Fruit fly (Drosophila melanogaster): ENCODE measurements around the gene CG42795.

CG42795 gene

DNA sequence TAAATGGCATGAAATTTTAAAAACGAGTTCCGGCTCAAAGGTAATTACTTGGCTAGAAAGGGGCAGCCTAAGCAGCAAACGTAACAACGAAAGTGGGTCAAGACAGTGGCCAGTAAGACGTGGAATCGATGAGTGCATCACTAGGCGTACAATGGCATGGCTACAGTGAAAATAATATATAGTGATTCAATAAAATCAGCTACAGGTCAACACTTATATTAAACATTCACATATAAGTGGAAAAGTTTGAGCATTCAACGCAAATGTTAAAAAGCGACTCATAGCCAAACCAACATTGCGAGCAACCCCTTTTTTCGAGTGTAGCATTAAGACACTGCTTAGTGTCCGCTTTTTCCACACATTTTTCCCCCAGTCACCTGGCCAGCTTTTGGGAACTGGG, 2.5 kb downstream of the CG42795 start:
- no peak for TF ChIP-seq CG10631 (GFP tag; optimal IDR thresholded peaks at IDR 0.05)
- TF ChIP-seq CG6163 (GFP tag; IDR thresholded peaks at IDR 0.05), result 0 out of 3 replicates have a peak, but pooled peaks have one; percentile 21
- TF ChIP-seq cyc (GFP tag; optimal IDR thresholded peaks at IDR 0.05), result no peak
- no peak for TF ChIP-seq esn (GFP tag; optimal IDR thresholded peaks at IDR 0.05)
- no peak for TF ChIP-seq ss (GFP tag; optimal IDR thresholded peaks at IDR 0.05)
- peak; percentile 25 for TF ChIP-seq CG32006 (GFP tag; optimal IDR thresholded peaks at IDR 0.05)

DNA sequence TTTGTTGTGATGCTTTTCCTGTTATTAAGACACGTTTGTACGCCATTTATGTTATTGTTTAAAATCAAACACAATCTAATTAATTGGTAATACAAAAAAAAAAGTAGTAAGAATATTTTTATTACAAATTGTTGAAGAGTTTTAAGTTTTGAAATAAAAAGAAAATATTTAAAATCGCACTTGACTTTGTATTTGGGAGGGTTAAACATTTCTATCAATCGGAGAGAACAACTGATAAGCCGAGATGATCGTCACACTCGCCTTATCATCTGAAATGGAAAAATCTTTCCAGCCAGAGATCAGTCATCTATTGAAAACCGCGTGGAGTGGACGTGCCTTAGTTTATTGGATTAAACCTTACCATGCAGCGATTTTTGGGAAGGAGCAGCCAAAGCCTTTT, 25.7 kb downstream of the CG42795 start, which contains the start of gene CG3999:
TSS of gene CG3999 (plus strand) at position 301 of the 400 bp plus-strand sequence.
- TF ChIP-seq Hr4 (GFP tag; optimal IDR thresholded peaks at IDR 0.05) (no peak), Hr38 (GFP tag; optimal IDR thresholded peaks at IDR 0.05) (no peak), CG8632 (GFP tag; optimal IDR thresholded peaks at IDR 0.05) (no peak), CG6854 (GFP tag; optimal IDR thresholded peaks at IDR 0.05) (no peak)

- no peak for TF ChIP-seq salr (GFP tag; optimal IDR thresholded peaks at IDR 0.05)
- TF ChIP-seq CG8632 (GFP tag; optimal IDR thresholded peaks at IDR 0.05), result no peak
- peak; percentile 96 for TF ChIP-seq svp (GFP tag)
Observed at dm6 chr3R:10251846-10252245, 26.4 kb downstream of the CG42795 start.

DNA sequence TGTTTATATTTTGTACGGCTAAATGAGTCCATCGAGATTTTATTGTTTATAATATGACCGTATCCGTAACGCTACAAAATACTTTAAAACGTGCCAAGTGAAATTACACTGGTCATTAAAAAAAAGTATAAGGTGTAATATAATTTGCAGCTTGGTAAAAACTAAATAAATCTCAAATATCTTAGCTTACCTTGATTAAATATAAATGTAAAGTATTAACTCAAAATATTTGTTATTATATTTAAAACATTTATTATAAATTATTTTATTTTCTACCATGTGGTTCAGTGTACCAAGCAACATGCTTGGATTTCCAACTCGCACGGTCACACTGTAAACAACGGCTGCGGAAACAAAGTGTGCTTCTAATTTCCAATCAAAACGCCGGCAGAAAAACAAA, 36.3 kb downstream of the CG42795 start, which contains the start of the genes Sirt6 and pont:
TSS of gene Sirt6 (minus strand) at position 50 of the 400 bp plus-strand sequence.
TSS of gene pont (plus strand) at position 324 of the 400 bp plus-strand sequence.
- TF ChIP-seq CG11762 (GFP tag; optimal IDR thresholded peaks at IDR 0.05; ENCODE audit: insufficient read depth), result peak; percentile 84
- peak; percentile 83 for TF ChIP-seq CG8319 (GFP tag; optimal IDR thresholded peaks at IDR 0.05)
- peak; percentile 96 for TF ChIP-seq Ets96B (tag; optimal IDR thresholded peaks at IDR 0.05)
- peak; percentile 79 for TF ChIP-seq Hr39 (GFP tag; optimal IDR thresholded peaks at IDR 0.05)
- no peak for TF ChIP-seq vri (GFP tag; optimal IDR thresholded peaks at IDR 0.05)
- peak; percentile 96 for TF ChIP-seq CG10631 (GFP tag; optimal IDR thresholded peaks at IDR 0.05)
- peak; percentile 81 for TF ChIP-seq Smox (GFP tag; optimal IDR thresholded peaks at IDR 0.05)
- peak; percentile 92 for TF ChIP-seq CG3919 (GFP tag; optimal IDR thresholded peaks at IDR 0.05)
- peak; percentile 67 for TF ChIP-seq Ets21C (GFP tag; optimal IDR thresholded peaks at IDR 0.05)
- peak; percentile 92 for TF ChIP-seq achi (GFP tag; optimal IDR thresholded peaks at IDR 0.05)
- TF ChIP-seq Sox102F (GFP tag; optimal IDR thresholded peaks at IDR 0.05), result peak; percentile 79
- peak; percentile 95 for TF ChIP-seq CG34406 (GFP tag; optimal IDR thresholded peaks at IDR 0.05)
- TF ChIP-seq Hr4 (GFP tag; optimal IDR thresholded peaks at IDR 0.05), result peak; percentile 87
- peak; percentile 17 for TF ChIP-seq fd85E (GFP tag; optimal IDR thresholded peaks at IDR 0.05)
- TF ChIP-seq CG16779 (tag; optimal IDR thresholded peaks at IDR 0.05), result peak; percentile 83
- TF ChIP-seq CG7368 (GFP tag; optimal IDR thresholded peaks at IDR 0.05), result peak; percentile 82
- peak; percentile 82 for TF ChIP-seq lz (GFP tag; optimal IDR thresholded peaks at IDR 0.05)
- TF ChIP-seq salr (GFP tag; optimal IDR thresholded peaks at IDR 0.05), result peak; percentile 74 to 88
- peak; percentile 84 for TF ChIP-seq CG6276 (GFP tag; optimal IDR thresholded peaks at IDR 0.05)
- TF ChIP-seq Blimp-1 (GFP tag; optimal IDR thresholded peaks at IDR 0.05), result peak; percentile 86
- peak; percentile 79 for TF ChIP-seq CG6808 (GFP tag; optimal IDR thresholded peaks at IDR 0.05)
- TF ChIP-seq Met (GFP tag; optimal IDR thresholded peaks at IDR 0.05), result peak; percentile 83
- no peak for TF ChIP-seq Hr38 (GFP tag; optimal IDR thresholded peaks at IDR 0.05)
- peak; percentile 84 for TF ChIP-seq Sox14 (GFP tag; optimal IDR thresholded peaks at IDR 0.05)
- no peak for TF ChIP-seq CG6163 (GFP tag; IDR thresholded peaks at IDR 0.05)
- TF ChIP-seq CG15336 (GFP tag; IDR thresholded peaks at IDR 0.05), result no peak
- TF ChIP-seq cyc (GFP tag; optimal IDR thresholded peaks at IDR 0.05), result peak; percentile 87
- no peak for TF ChIP-seq eg (GFP tag; IDR thresholded peaks at IDR 0.05)
- peak; percentile 92 for TF ChIP-seq esn (GFP tag; optimal IDR thresholded peaks at IDR 0.05)
- peak; percentile 80 for TF ChIP-seq CG31627 (GFP tag; optimal IDR thresholded peaks at IDR 0.05)
- TF ChIP-seq CG3032 (tag; optimal IDR thresholded peaks at IDR 0.05), result peak; percentile 97
- TF ChIP-seq CG10669 (GFP tag; optimal IDR thresholded peaks at IDR 0.05), result peak; percentile 93
- peak; percentile 76 for TF ChIP-seq Eip75B (GFP tag; optimal IDR thresholded peaks at IDR 0.05)
- TF ChIP-seq ss (GFP tag; optimal IDR thresholded peaks at IDR 0.05), result peak; percentile 80 to 88
- TF ChIP-seq spab (GFP tag; optimal IDR thresholded peaks at IDR 0.05), result peak; percentile 85
- TF ChIP-seq CG8119 (GFP tag; IDR thresholded peaks at IDR 0.05), result no peak
- peak; percentile 89 for TF ChIP-seq Lpt (GFP tag; optimal IDR thresholded peaks at IDR 0.05)
- peak; percentile 95 for TF ChIP-seq OdsH (GFP tag; optimal IDR thresholded peaks at IDR 0.05)
- peak; percentile 90 for TF ChIP-seq CG11902 (GFP tag; optimal IDR thresholded peaks at IDR 0.05)
- TF ChIP-seq net (GFP tag; optimal IDR thresholded peaks at IDR 0.05), result peak; percentile 89
- peak; percentile 83 for TF ChIP-seq topi (GFP tag; optimal IDR thresholded peaks at IDR 0.05)
- peak; percentile 93 for TF ChIP-seq CG8632 (GFP tag; optimal IDR thresholded peaks at IDR 0.05)

Data from whole organism, prepupa.